Worm (Caenorhabditis elegans) whole organism, L4/young adult: ENCODE measurements around the gene T25D1.3.

Experiments used
- W03F9.2 ChIP-seq: fragments of 150-350 bp; optimal IDR thresholded peaks from 2 replicates; lab custom pipeline; 2014; ENCODE audit warnings: missing biosample characterization, missing genetic modification characterization
- dao-5 ChIP-seq: sonication (generic microtip); optimal IDR thresholded peaks from 2 replicates; lab custom pipeline; 2016; ENCODE audit warnings: missing genotype, missing genetic modification characterization, moderate library complexity, missing compliant biosample characterization
- him-1 ChIP-seq: sonication (generic microtip); optimal IDR thresholded peaks from 2 replicates; lab custom pipeline; 2016; ENCODE audit warnings: missing genotype, missing genetic modification reagents, missing genetic modification characterization, missing compliant biosample characterization

ce11 chrX:16456659-16457058 is 48.8 kb upstream of the T25D1.3 start, which contains the start of gene nas-39:
- TF ChIP-seq dao-5 (tag; lab: Kevin White, UChicago) = no peak
- TF ChIP-seq W03F9.2 (tag; lab: Kevin White, UChicago) = no peak
- TF ChIP-seq him-1 (tag; lab: Kevin White, UChicago) = no peak
